Fruit fly (Drosophila melanogaster): ENCODE measurements around the gene CG11164.

DNA sequence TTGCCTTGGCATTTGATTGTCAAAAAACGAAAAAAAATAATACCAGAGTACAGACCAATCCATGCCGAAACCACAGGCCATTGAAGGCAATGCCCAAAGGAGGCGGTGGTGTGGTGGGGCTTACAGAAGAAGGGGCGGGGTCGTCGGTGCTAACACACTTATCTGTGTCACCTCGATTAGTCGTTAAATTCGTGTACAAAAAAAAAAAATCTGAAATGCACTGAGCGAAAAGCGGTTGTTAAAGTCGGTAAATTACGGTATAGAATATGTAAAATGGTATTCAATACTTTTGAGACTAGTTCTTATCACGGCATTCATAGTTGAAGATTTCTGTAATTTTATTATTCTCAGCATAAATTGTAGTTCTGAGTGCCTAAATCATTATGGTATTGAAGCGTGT, 23.9 kb upstream of the CG11164 start:
- TF ChIP-seq CTCF (optimal IDR thresholded peaks at IDR 0.05): no peak
- TF ChIP-seq CG8478 (optimal IDR thresholded peaks at IDR 0.05): no peak
